Worm (Caenorhabditis elegans) whole organism, midembryonic: ENCODE data around the gene cpg-1.

Source experiments
- T22C8.4 ChIP-seq: fragments of 200-800 bp; sonication (Bioruptor generic); IDR thresholded peaks from 2 replicates; pipeline ENCODE4 v1.3.6; 2022; ENCODE audit warnings: missing genetic modification characterization, missing compliant biosample characterization
- cog-1 ChIP-seq: sonication (generic microtip); optimal IDR thresholded peaks from 2 replicates; lab custom pipeline; 2016; ENCODE audit warnings: missing genetic modification characterization, missing compliant biosample characterization
- flt-1 ChIP-seq: fragments of 200-800 bp; sonication (Bioruptor generic); IDR thresholded peaks from 2 replicates; pipeline ENCODE4 v1.3.6; 2022; ENCODE audit warnings: missing genetic modification characterization, missing compliant biosample characterization
- ref-1 ChIP-seq: fragments of 200-800 bp; sonication (Bioruptor generic); conservative IDR thresholded peaks from 2 replicates; pipeline ENCODE4 v1.3.6; 2022; ENCODE audit warnings: missing genetic modification reagents, missing genetic modification characterization, missing compliant biosample characterization
- ztf-23 ChIP-seq: fragments of 200-800 bp; sonication (Bioruptor generic); IDR thresholded peaks from 2 replicates; pipeline ENCODE4 v1.3.6; 2022; ENCODE audit warnings: missing genetic modification reagents, missing genetic modification characterization, missing compliant biosample characterization
- ztf-29 ChIP-seq: fragments of 200-800 bp; sonication (Bioruptor generic); IDR thresholded peaks from 2 replicates; pipeline ENCODE4 v1.3.6; 2022; ENCODE audit warnings: missing genetic modification reagents, missing genetic modification characterization, missing compliant biosample characterization

DNA sequence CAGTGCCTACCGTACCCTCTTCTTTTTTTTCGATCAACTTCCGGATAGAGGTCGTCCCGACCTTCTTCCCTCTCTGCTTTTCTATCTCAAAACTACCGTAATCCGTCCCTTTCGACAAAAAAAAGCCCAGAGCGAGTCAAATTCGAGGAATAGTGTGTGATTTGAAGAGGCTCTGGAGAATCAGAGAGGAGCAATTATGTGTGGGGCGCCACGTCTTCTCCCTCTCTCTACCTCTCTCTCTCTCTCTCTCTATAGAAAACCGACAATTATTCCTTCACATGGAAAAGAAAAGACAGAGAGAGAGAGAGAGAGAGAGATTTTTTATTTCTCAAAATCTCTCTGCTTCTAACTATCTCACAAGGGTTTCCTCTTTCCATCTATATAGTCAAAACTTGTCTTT lies 32.6 kb upstream of the cpg-1 start:
- TF ChIP-seq ztf-23 (GFP tag; lab: Robert Waterston, UW) (no peak), cog-1 (tag; lab: Kevin White, UChicago) (no peak), ref-1 (GFP tag; lab: Robert Waterston, UW) (no peak), flt-1 (no peak), ztf-29 (GFP tag; lab: Robert Waterston, UW) (no peak), T22C8.4 (GFP tag; lab: Robert Waterston, UW) (no peak)
